Fruit fly (Drosophila melanogaster): ENCODE results near the gene hiro.

The hiro gene

dm6 chr3L:641436-641835 lies 46.3 kb downstream of the hiro start:
- TF ChIP-seq CG8301 (tag; optimal IDR thresholded peaks at IDR 0.05), result no peak
- TF ChIP-seq Pif1B (GFP tag; optimal IDR thresholded peaks at IDR 0.05), result no peak
- TF ChIP-seq CG9948 (tag; optimal IDR thresholded peaks at IDR 0.05), result no peak

dm6 chr3L:640324-640974 lies 47.3 kb downstream of the hiro start:
- peak; percentile 91 for TF ChIP-seq CG9948 (tag; optimal IDR thresholded peaks at IDR 0.05)
- peak; percentile 88 for TF ChIP-seq CG13204 (GFP tag; optimal IDR thresholded peaks at IDR 0.05)
- TF ChIP-seq CG12605 (GFP tag; IDR thresholded peaks at IDR 0.05), result peak; percentile 79
- TF ChIP-seq CG4496 (GFP tag; IDR thresholded peaks at IDR 0.05), result peak; percentile 87
- TF ChIP-seq Pif1B (GFP tag; optimal IDR thresholded peaks at IDR 0.05), result peak; percentile 79
- peak; percentile 94 for TF ChIP-seq CG8301 (tag; optimal IDR thresholded peaks at IDR 0.05)
- peak; percentile 80 for TF ChIP-seq gl (tag; optimal IDR thresholded peaks at IDR 0.05)
- peak; percentile 91 for TF ChIP-seq Pif1A (GFP tag; optimal IDR thresholded peaks at IDR 0.05)
- TF ChIP-seq CG34367 (tag; optimal IDR thresholded peaks at IDR 0.05), result peak; percentile 90
- peak; percentile 90 for TF ChIP-seq Snoo (tag; optimal IDR thresholded peaks at IDR 0.05)
- TF ChIP-seq CG8159 (tag; optimal IDR thresholded peaks at IDR 0.05), result peak; percentile 93
- TF ChIP-seq EcR (GFP tag; optimal IDR thresholded peaks at IDR 0.05), result peak; percentile 96
- peak; percentile 91 for TF ChIP-seq CG17806 (tag; optimal IDR thresholded peaks at IDR 0.05)
- peak; percentile 70 for TF ChIP-seq Ets98B (GFP tag; IDR thresholded peaks at IDR 0.05)
- peak; percentile 80 for TF ChIP-seq CG32121 (GFP tag; IDR thresholded peaks at IDR 0.05)
- TF ChIP-seq fd96Ca (GFP tag; IDR thresholded peaks at IDR 0.05), result peak; percentile 79
- peak; percentile 56 for TF ChIP-seq rn (GFP tag; IDR thresholded peaks at IDR 0.05)
- TF ChIP-seq CG15710 (tag; optimal IDR thresholded peaks at IDR 0.05), result peak; percentile 91
- TF ChIP-seq D1 (tag; optimal IDR thresholded peaks at IDR 0.05), result peak; percentile 78
- TF ChIP-seq CG14655 (GFP tag; optimal IDR thresholded peaks at IDR 0.05), result peak; percentile 95
- TF ChIP-seq CG10348 (GFP tag; IDR thresholded peaks at IDR 0.05), result no peak

- TF ChIP-seq Pif1B (GFP tag; optimal IDR thresholded peaks at IDR 0.05) (no peak), CG10348 (GFP tag; IDR thresholded peaks at IDR 0.05) (no peak), gl (tag; optimal IDR thresholded peaks at IDR 0.05) (no peak), CG13204 (GFP tag; optimal IDR thresholded peaks at IDR 0.05) (no peak), CG14655 (GFP tag; optimal IDR thresholded peaks at IDR 0.05) (no peak), fd96Ca (GFP tag; IDR thresholded peaks at IDR 0.05) (no peak), CG8301 (tag; optimal IDR thresholded peaks at IDR 0.05) (no peak), CG17806 (tag; optimal IDR thresholded peaks at IDR 0.05) (no peak), CG32121 (GFP tag; IDR thresholded peaks at IDR 0.05) (no peak), EcR (GFP tag; optimal IDR thresholded peaks at IDR 0.05) (no peak), Snoo (tag; optimal IDR thresholded peaks at IDR 0.05) (no peak), rn (GFP tag; IDR thresholded peaks at IDR 0.05) (no peak), CG4496 (GFP tag; IDR thresholded peaks at IDR 0.05) (no peak), Pif1A (GFP tag; optimal IDR thresholded peaks at IDR 0.05) (no peak), CG8159 (tag; optimal IDR thresholded peaks at IDR 0.05) (no peak), CG34367 (tag; optimal IDR thresholded peaks at IDR 0.05) (no peak), CG9948 (tag; optimal IDR thresholded peaks at IDR 0.05) (no peak)
These were observed 48.2 kb downstream of the hiro start for dm6 chr3L:639460-640103.

- TF ChIP-seq CG32121 (GFP tag; IDR thresholded peaks at IDR 0.05), result peak; percentile 7; the same call in 1 of the 2 replicates
- no peak for TF ChIP-seq CG10348 (GFP tag; IDR thresholded peaks at IDR 0.05)
- peak; percentile 5; the same call in 1 of the 2 replicates for TF ChIP-seq Ets98B (GFP tag; IDR thresholded peaks at IDR 0.05)
- peak; percentile 45 for TF ChIP-seq Snoo (tag; optimal IDR thresholded peaks at IDR 0.05)
- peak; percentile 32; the same call in 1 of the 3 replicates for TF ChIP-seq fd96Ca (GFP tag; IDR thresholded peaks at IDR 0.05)
- no peak for TF ChIP-seq rn (GFP tag; IDR thresholded peaks at IDR 0.05)
- TF ChIP-seq CG17806 (tag; optimal IDR thresholded peaks at IDR 0.05), result no peak
- no peak for TF ChIP-seq CG34367 (tag; optimal IDR thresholded peaks at IDR 0.05)
- no peak for TF ChIP-seq CG15710 (tag; optimal IDR thresholded peaks at IDR 0.05)
These were observed 48.9 kb downstream of the hiro start for dm6 chr3L:638757-639353.

- TF ChIP-seq CG15710 (tag; optimal IDR thresholded peaks at IDR 0.05) (no peak), CG34367 (tag; optimal IDR thresholded peaks at IDR 0.05) (no peak), Snoo (tag; optimal IDR thresholded peaks at IDR 0.05) (no peak), Ets98B (GFP tag; IDR thresholded peaks at IDR 0.05) (no peak), CG10348 (GFP tag; IDR thresholded peaks at IDR 0.05) (no peak), D1 (tag; optimal IDR thresholded peaks at IDR 0.05) (no peak), CG12605 (GFP tag; IDR thresholded peaks at IDR 0.05) (no peak), CG8301 (tag; optimal IDR thresholded peaks at IDR 0.05) (no peak), CG8159 (tag; optimal IDR thresholded peaks at IDR 0.05) (no peak), gl (tag; optimal IDR thresholded peaks at IDR 0.05) (no peak)
These were observed 49.7 kb downstream of the hiro start for dm6 chr3L:638031-638414.

Data from whole organism, pupa.